Worm (Caenorhabditis elegans) whole organism, L4 larva: ENCODE results near the gene unc-104.

Source experiments
- F10B5.3 ChIP-seq: sonication (generic microtip); optimal IDR thresholded peaks from 2 replicates; lab custom pipeline; 2016; ENCODE audit warnings: mild to moderate bottlenecking, missing genetic modification characterization, missing compliant biosample characterization
- F44E2.7 ChIP-seq: fragments of 200-800 bp; sonication (Bioruptor generic); IDR thresholded peaks from 2 replicates; pipeline ENCODE4 v2.1.2; 2022; ENCODE audit warnings: missing genetic modification characterization, missing compliant biosample characterization
- R02D3.7 ChIP-seq: fragments of 150-350 bp; sonication (generic microtip); optimal IDR thresholded peaks from 3 replicates; lab custom pipeline; 2014; ENCODE audit warnings: missing biosample characterization, missing genetic modification characterization
- T26A8.4 ChIP-seq: fragments of 200-800 bp; sonication (Bioruptor generic); IDR thresholded peaks from 2 replicates; pipeline ENCODE4 v1.3.6; 2022; ENCODE audit warnings: missing genetic modification characterization, missing compliant biosample characterization
- Y105C5A.15 ChIP-seq: fragments of 200-800 bp; sonication (Bioruptor generic); IDR thresholded peaks from 2 replicates; pipeline ENCODE4 v1.3.6; 2022; ENCODE audit warnings: missing genetic modification characterization, missing compliant biosample characterization
- Y48G9A.11 ChIP-seq: fragments of 200-800 bp; sonication (Bioruptor generic); IDR thresholded peaks from 2 replicates; pipeline ENCODE4 v1.3.6; 2022; ENCODE audit warnings: missing genetic modification reagents, missing genetic modification characterization, missing compliant biosample characterization
- Y75B8A.6 ChIP-seq: fragments of 200-800 bp; sonication (Bioruptor generic); IDR thresholded peaks from 2 replicates; pipeline ENCODE4 v1.3.6; 2022; ENCODE audit warnings: missing genetic modification reagents, missing genetic modification characterization, missing compliant biosample characterization
- arid-1 ChIP-seq: fragments of 200-800 bp; sonication (Bioruptor generic); conservative IDR thresholded peaks from 2 replicates; pipeline ENCODE4 v1.3.6; 2022; ENCODE audit warnings: missing genetic modification reagents, missing genetic modification characterization, missing compliant biosample characterization
- ceh-20 ChIP-seq: fragments of 200-800 bp; sonication (Bioruptor generic); IDR thresholded peaks from 2 replicates; pipeline ENCODE4 v1.3.6; 2022; ENCODE audit warnings: missing genetic modification reagents, missing genetic modification characterization, missing compliant biosample characterization
- ceh-32 ChIP-seq: sonication (generic microtip); optimal IDR thresholded peaks from 2 replicates; lab custom pipeline; 2016; ENCODE audit warnings: mild to moderate bottlenecking, missing genetic modification characterization, missing compliant biosample characterization; ENCODE audit not compliant: poor library complexity
- ceh-62 ChIP-seq: sonication (generic microtip); optimal IDR thresholded peaks from 2 replicates; lab custom pipeline; 2017; ENCODE audit warnings: missing biosample characterization, missing genetic modification characterization
- cey-2 ChIP-seq: sonication (generic microtip); optimal IDR thresholded peaks from 3 replicates; lab custom pipeline; 2017; ENCODE audit warnings: missing genetic modification characterization, mild to moderate bottlenecking, missing compliant biosample characterization, antibody characterized with exemption, borderline replicate concordance; ENCODE audit not compliant: insufficient read depth
- daf-16 ChIP-seq, 3 experiments: sonication (generic microtip); optimal IDR thresholded peaks; 2 replicates each; lab custom pipeline; 2016 to 2017; ENCODE audit warnings: missing genetic modification characterization in 3 of 3, missing genetic modification reagents in 3 of 3, mild to moderate bottlenecking in 2 of 3, missing compliant biosample characterization in 2 of 3, missing biosample characterization in 1 of 3, moderate library complexity in 1 of 3
- daf-8 ChIP-seq: fragments of 200-800 bp; sonication (Bioruptor generic); IDR thresholded peaks from 2 replicates; pipeline ENCODE4 v1.3.6; 2022; ENCODE audit warnings: missing genetic modification characterization, missing compliant biosample characterization
- dmd-8 ChIP-seq: fragments of 200-800 bp; sonication (Bioruptor generic); IDR thresholded peaks from 2 replicates; pipeline ENCODE4 v1.3.6; 2022; ENCODE audit warnings: missing genetic modification characterization, missing compliant biosample characterization
- duxl-1 ChIP-seq: sonication (generic microtip); optimal IDR thresholded peaks from 2 replicates; lab custom pipeline; 2016; ENCODE audit warnings: mild to moderate bottlenecking, missing genetic modification characterization, moderate library complexity, missing compliant biosample characterization; ENCODE audit not compliant: poor library complexity
- egl-43 ChIP-seq: fragments of 200-800 bp; sonication (Bioruptor generic); IDR thresholded peaks from 2 replicates; pipeline ENCODE4 v1.3.6; 2022; ENCODE audit warnings: missing genetic modification reagents, missing genetic modification characterization, missing compliant biosample characterization
- fos-1 ChIP-seq: fragments of 150-350 bp; optimal IDR thresholded peaks from 2 replicates; lab custom pipeline; 2014; ENCODE audit warnings: missing biosample characterization, missing genetic modification characterization
- gei-8 ChIP-seq: fragments of 200-800 bp; sonication (Bioruptor generic); optimal IDR thresholded peaks from 2 replicates; lab custom pipeline; 2018; ENCODE audit warnings: mild to moderate bottlenecking, missing genetic modification characterization, missing compliant biosample characterization
- hlh-11 ChIP-seq: fragments of 200-800 bp; sonication (Bioruptor generic); optimal IDR thresholded peaks from 2 replicates; lab custom pipeline; 2018; ENCODE audit warnings: mild to moderate bottlenecking, missing genetic modification characterization, missing compliant biosample characterization
- hlh-30 ChIP-seq: sonication (generic microtip); optimal IDR thresholded peaks from 2 replicates; lab custom pipeline; 2017; ENCODE audit warnings: antibody characterized with exemption, mild to moderate bottlenecking, missing genetic modification characterization, missing compliant biosample characterization; ENCODE audit not compliant: insufficient read depth
- hmg-1.1 ChIP-seq: fragments of 200-800 bp; sonication (Bioruptor generic); IDR thresholded peaks from 2 replicates; pipeline ENCODE4 v1.3.6; 2022; ENCODE audit warnings: missing genetic modification reagents, missing genetic modification characterization, missing compliant biosample characterization
- jun-1 ChIP-seq: fragments of 150-350 bp; optimal IDR thresholded peaks from 2 replicates; lab custom pipeline; 2014; ENCODE audit warnings: missing biosample characterization, missing genetic modification reagents, missing genetic modification characterization
- lim-7 ChIP-seq: fragments of 200-800 bp; sonication (Bioruptor generic); IDR thresholded peaks from 2 replicates; pipeline ENCODE4 v1.3.6; 2022; ENCODE audit warnings: missing genetic modification characterization, missing compliant biosample characterization
- lin-1 ChIP-seq: fragments of 200-800 bp; sonication (Bioruptor generic); IDR thresholded peaks from 2 replicates; pipeline ENCODE4 v1.3.6; 2022; ENCODE audit warnings: missing genetic modification reagents, missing genetic modification characterization, missing compliant biosample characterization
- lir-3 ChIP-seq: sonication (generic microtip); optimal IDR thresholded peaks from 2 replicates; lab custom pipeline; 2016; ENCODE audit warnings: mild to moderate bottlenecking, missing genetic modification characterization, missing compliant biosample characterization
- lsy-2 ChIP-seq, 2 experiments: fragments of 150-350 bp in 1 of 2; sonication (generic microtip) in 1 of 2; optimal IDR thresholded peaks; 2 replicates each; lab custom pipeline; 2014 to 2017; ENCODE audit warnings: missing biosample characterization in 2 of 2, missing genetic modification characterization in 2 of 2
- madf-5 ChIP-seq, 2 experiments: fragments of 200-800 bp; sonication (Bioruptor generic); IDR thresholded peaks; 2 replicates each; pipeline ENCODE4 v1.3.6; 2022; ENCODE audit warnings: missing compliant biosample characterization in 2 of 2, missing genetic modification characterization in 2 of 2
- madf-9 ChIP-seq: fragments of 200-800 bp; sonication (Bioruptor generic); conservative IDR thresholded peaks from 2 replicates; pipeline ENCODE4 v1.3.6; 2022; ENCODE audit warnings: missing genetic modification reagents, missing genetic modification characterization, missing compliant biosample characterization
- mdt-29 ChIP-seq: fragments of 200-800 bp; sonication (Bioruptor generic); IDR thresholded peaks from 2 replicates; pipeline ENCODE4 v1.3.6; 2022; ENCODE audit warnings: missing genetic modification reagents, missing genetic modification characterization, missing compliant biosample characterization
- mes-2 ChIP-seq: sonication (generic microtip); optimal IDR thresholded peaks from 2 replicates; lab custom pipeline; 2016; ENCODE audit warnings: missing genotype, mild to moderate bottlenecking, missing genetic modification characterization, missing compliant biosample characterization; ENCODE audit not compliant: poor library complexity, severe bottlenecking
- mxl-3 ChIP-seq: fragments of 200-800 bp; sonication (Bioruptor generic); optimal IDR thresholded peaks from 2 replicates; lab custom pipeline; 2018; ENCODE audit warnings: mild to moderate bottlenecking, missing genetic modification characterization, missing compliant biosample characterization
- nhr-10 ChIP-seq: fragments of 150-350 bp; optimal IDR thresholded peaks from 2 replicates; lab custom pipeline; 2014; ENCODE audit warnings: missing biosample characterization, missing genetic modification characterization
- nhr-102 ChIP-seq: sonication (generic microtip); optimal IDR thresholded peaks from 2 replicates; lab custom pipeline; 2016; ENCODE audit warnings: mild to moderate bottlenecking, missing genetic modification characterization, moderate library complexity, missing compliant biosample characterization
- nhr-111 ChIP-seq: fragments of 200-800 bp; sonication (Bioruptor generic); optimal IDR thresholded peaks from 2 replicates; lab custom pipeline; 2018; ENCODE audit warnings: mild to moderate bottlenecking, missing genetic modification characterization, missing compliant biosample characterization
- nhr-237 ChIP-seq: sonication (generic microtip); optimal IDR thresholded peaks from 2 replicates; lab custom pipeline; 2017; ENCODE audit warnings: missing biosample characterization, missing genetic modification characterization
- nhr-25 ChIP-seq: sonication (generic microtip); optimal IDR thresholded peaks from 2 replicates; lab custom pipeline; 2017; ENCODE audit warnings: missing genetic modification characterization, mild to moderate bottlenecking, missing compliant biosample characterization, antibody characterized with exemption, moderate library complexity, borderline replicate concordance; ENCODE audit not compliant: insufficient read depth
- nhr-28 ChIP-seq: fragments of 150-350 bp; optimal IDR thresholded peaks from 2 replicates; lab custom pipeline; 2014; ENCODE audit warnings: missing biosample characterization, missing genetic modification characterization
- nhr-42 ChIP-seq: fragments of 200-800 bp; sonication (Bioruptor generic); IDR thresholded peaks from 2 replicates; pipeline ENCODE4 v1.3.6; 2022; ENCODE audit warnings: missing genetic modification characterization, missing compliant biosample characterization
- nhr-48 ChIP-seq: sonication (generic microtip); optimal IDR thresholded peaks from 2 replicates; lab custom pipeline; 2016; ENCODE audit warnings: mild to moderate bottlenecking, missing genetic modification characterization, missing compliant biosample characterization
- nhr-77 ChIP-seq: fragments of 150-350 bp; optimal IDR thresholded peaks from 2 replicates; lab custom pipeline; 2014; ENCODE audit warnings: missing biosample characterization, missing genetic modification characterization
- pha-4 ChIP-seq, 2 experiments: fragments of 150-350 bp in 1 of 2; fragments of 200-800 bp in 1 of 2; sonication (Bioruptor generic) in 1 of 2; IDR thresholded peaks in 1 of 2; optimal IDR thresholded peaks in 1 of 2; 2 replicates each; pipeline versions ENCODE4 v1.3.6 to Lab custom; 2014 to 2022; ENCODE audit warnings: missing genetic modification characterization in 2 of 2, missing genetic modification reagents in 2 of 2, missing biosample characterization in 1 of 2, missing compliant biosample characterization in 1 of 2
- tag-97 ChIP-seq: fragments of 200-800 bp; sonication (Bioruptor generic); IDR thresholded peaks from 2 replicates; pipeline ENCODE4 v1.3.6; 2022; ENCODE audit warnings: missing genetic modification characterization, missing compliant biosample characterization
- tra-1 ChIP-seq: fragments of 200-800 bp; sonication (Bioruptor generic); IDR thresholded peaks from 2 replicates; pipeline ENCODE4 v1.3.6; 2022; ENCODE audit warnings: missing genetic modification reagents, missing genetic modification characterization, missing compliant biosample characterization
- unc-130 ChIP-seq: sonication (generic microtip); optimal IDR thresholded peaks from 2 replicates; lab custom pipeline; 2016; ENCODE audit warnings: missing genetic modification reagents, missing genetic modification characterization, missing compliant biosample characterization
- zag-1 ChIP-seq: fragments of 150-350 bp; optimal IDR thresholded peaks from 2 replicates; lab custom pipeline; 2014; ENCODE audit warnings: missing biosample characterization, missing genetic modification characterization
- zfp-3 ChIP-seq: fragments of 200-800 bp; sonication (Bioruptor generic); conservative IDR thresholded peaks from 2 replicates; pipeline ENCODE4 v1.3.6; 2022; ENCODE audit warnings: missing genetic modification reagents, missing genetic modification characterization, missing compliant biosample characterization
- zip-2 ChIP-seq: fragments of 150-350 bp; optimal IDR thresholded peaks from 2 replicates; lab custom pipeline; 2014; ENCODE audit warnings: missing biosample characterization, missing genetic modification characterization
- ztf-11 ChIP-seq: fragments of 150-350 bp; optimal IDR thresholded peaks from 2 replicates; lab custom pipeline; 2014; ENCODE audit warnings: missing biosample characterization, missing genetic modification characterization

Gene unc-104

DNA sequence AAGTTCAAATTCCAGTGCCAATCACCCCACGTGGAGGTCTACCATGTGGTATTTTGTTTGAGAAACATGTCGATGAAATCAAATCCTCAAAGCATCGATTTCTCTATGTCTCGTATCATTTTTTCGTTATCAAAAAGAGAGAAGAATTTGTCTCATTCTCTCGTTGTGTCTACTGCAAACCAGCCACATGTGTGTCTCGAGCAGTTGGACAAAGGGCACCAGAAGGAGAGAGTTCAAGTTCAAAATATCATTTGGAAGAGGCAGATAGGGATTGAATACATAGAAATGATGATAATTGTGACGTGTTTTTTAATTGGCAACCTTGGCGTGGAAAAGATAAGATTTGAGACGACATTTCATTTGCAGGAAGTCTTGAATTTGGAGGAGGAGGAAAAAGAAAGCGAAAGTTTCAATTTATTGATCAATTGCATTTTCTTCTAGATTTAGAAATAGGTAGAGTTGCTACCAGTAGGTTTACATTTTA, 64.5 kb downstream of the unc-104 start:
- TF ChIP-seq madf-9 (no peak), nhr-102 (tag; lab: Kevin White, UChicago) (no peak), lsy-2 (tag; optimal IDR thresholded peaks at IDR 0.05; lab: Kevin White, UChicago) (peak in 1 of 2 experiments; percentile 55), Y75B8A.6 (0 out of 2 replicates have a peak, but pooled peaks have one; percentile 82), nhr-237 (tag; lab: Kevin White, UChicago) (no peak), ceh-62 (tag; lab: Kevin White, UChicago) (no peak), lim-7 (GFP tag; lab: Robert Waterston, UW) (no peak), F10B5.3 (tag; lab: Kevin White, UChicago) (no peak), mdt-29 (GFP tag; lab: Robert Waterston, UW) (no peak), fos-1 (tag; lab: Kevin White, UChicago) (no peak), jun-1 (no peak), nhr-48 (peak; percentile 45), unc-130 (GFP tag; lab: Kevin White, UChicago) (no peak), lir-3 (tag; lab: Kevin White, UChicago) (no peak), nhr-42 (GFP tag; lab: Robert Waterston, UW) (no peak), R02D3.7 (tag; lab: Kevin White, UChicago) (no peak), F44E2.7 (no peak), zip-2 (tag; lab: Kevin White, UChicago) (no peak), tra-1 (peak; percentile 63; the same call in 1 of the 2 replicates), Y48G9A.11 (GFP tag; lab: Robert Waterston, UW) (no peak), nhr-25 (peak; percentile 23), nhr-77 (peak; percentile 34), mes-2 (tag; lab: Kevin White, UChicago) (peak; percentile 37), Y105C5A.15 (no peak), gei-8 (GFP tag; lab: Kevin White, UChicago) (no peak), lin-1 (GFP tag; lab: Robert Waterston, UW) (peak; percentile 42; the same call in 1 of the 2 replicates), duxl-1 (tag; lab: Kevin White, UChicago) (no peak), pha-4 (GFP tag; IDR thresholded peaks at IDR 0.05; lab: Robert Waterston, UW) (no peak), pha-4 (tag; optimal IDR thresholded peaks at IDR 0.05; lab: Kevin White, UChicago) (no peak), ceh-20 (GFP tag; lab: Robert Waterston, UW) (no peak), mxl-3 (GFP tag; lab: Kevin White, UChicago) (peak; percentile 94), egl-43 (no peak), hlh-30 (tag; lab: Kevin White, UChicago) (peak; percentile 85), hlh-11 (tag; lab: Kevin White, UChicago) (peak; percentile 85), daf-8 (no peak), nhr-28 (tag; lab: Kevin White, UChicago) (peak; percentile 66), dmd-8 (no peak), nhr-111 (GFP tag; lab: Kevin White, UChicago) (no peak), hmg-1.1 (GFP tag; lab: Robert Waterston, UW) (no peak), arid-1 (0 out of 2 replicates have a peak, but pooled peaks have one; percentile 51), madf-5 (GFP tag; IDR thresholded peaks at IDR 0.05; lab: Robert Waterston, UW) (no peak), zag-1 (tag; lab: Kevin White, UChicago) (no peak), daf-16 (GFP tag; optimal IDR thresholded peaks at IDR 0.05; lab: Kevin White, UChicago) (peak in 1 of 2 experiments; percentile 10), daf-16 (tag; optimal IDR thresholded peaks at IDR 0.05; lab: Kevin White, UChicago) (peak; percentile 62), ztf-11 (tag; lab: Kevin White, UChicago) (no peak), T26A8.4 (GFP tag; lab: Robert Waterston, UW) (no peak), zfp-3 (GFP tag; lab: Robert Waterston, UW) (no peak), cey-2 (peak; percentile 67), ceh-32 (tag; lab: Kevin White, UChicago) (no peak), tag-97 (GFP tag; lab: Robert Waterston, UW) (no peak), nhr-10 (tag; lab: Kevin White, UChicago) (no peak)
